Worm (Caenorhabditis elegans) whole organism, L4 larva: Measurements from ENCODE around the gene W03C9.6.

Experiments
- R02D3.7 ChIP-seq: fragments of 150-350 bp; sonication (generic microtip); optimal IDR thresholded peaks from 3 replicates; lab custom pipeline; 2014; ENCODE audit warnings: missing biosample characterization, missing genetic modification characterization
- T20F7.1 ChIP-seq: fragments of 200-800 bp; sonication (Bioruptor generic); optimal IDR thresholded peaks from 2 replicates; lab custom pipeline; 2018; ENCODE audit warnings: mild to moderate bottlenecking, missing genetic modification characterization, missing compliant biosample characterization
- ZK546.5 ChIP-seq, 2 experiments: sonication (generic microtip); optimal IDR thresholded peaks; 2 replicates each; lab custom pipeline; 2017; ENCODE audit warnings: missing biosample characterization in 2 of 2, missing genetic modification characterization in 2 of 2
- ceh-82 ChIP-seq: sonication (generic microtip); optimal IDR thresholded peaks from 2 replicates; lab custom pipeline; 2017; ENCODE audit warnings: missing biosample characterization, missing genetic modification characterization
- fkh-10 ChIP-seq: fragments of 150-350 bp; optimal IDR thresholded peaks from 2 replicates; lab custom pipeline; 2014; ENCODE audit warnings: missing biosample characterization, missing genetic modification reagents, missing genetic modification characterization
- lin-13 ChIP-seq: fragments of 150-350 bp; optimal IDR thresholded peaks from 2 replicates; lab custom pipeline; 2014; ENCODE audit warnings: missing biosample characterization, missing genetic modification reagents, missing genetic modification characterization
- lin-29 ChIP-seq: fragments of 200-800 bp; sonication (Bioruptor generic); IDR thresholded peaks from 2 replicates; pipeline ENCODE4 v1.3.6; 2022; ENCODE audit warnings: missing genetic modification reagents, missing genetic modification characterization, missing compliant biosample characterization
- nhr-25 ChIP-seq: sonication (generic microtip); optimal IDR thresholded peaks from 2 replicates; lab custom pipeline; 2017; ENCODE audit warnings: missing genetic modification characterization, mild to moderate bottlenecking, missing compliant biosample characterization, antibody characterized with exemption, moderate library complexity, borderline replicate concordance; ENCODE audit not compliant: insufficient read depth
- nhr-76 ChIP-seq: fragments of 150-350 bp; optimal IDR thresholded peaks from 2 replicates; lab custom pipeline; 2014; ENCODE audit warnings: missing biosample characterization, missing genetic modification characterization
- pha-4 ChIP-seq, 2 experiments: fragments of 150-350 bp in 1 of 2; fragments of 200-800 bp in 1 of 2; sonication (Bioruptor generic) in 1 of 2; IDR thresholded peaks in 1 of 2; optimal IDR thresholded peaks in 1 of 2; 2 replicates each; pipeline versions ENCODE4 v1.3.6 to Lab custom; 2014 to 2022; ENCODE audit warnings: missing genetic modification characterization in 2 of 2, missing genetic modification reagents in 2 of 2, missing biosample characterization in 1 of 2, missing compliant biosample characterization in 1 of 2
- set-16 ChIP-seq: fragments of 200-800 bp; sonication (Bioruptor generic); IDR thresholded peaks from 2 replicates; pipeline ENCODE4 v1.3.6; 2022; ENCODE audit warnings: missing genetic modification reagents, missing genetic modification characterization, missing compliant biosample characterization

ce11 chrII:11915770-11916554, 38.3 kb upstream of the W03C9.6 start, which contains the start of the genes vps-15 and hmg-12:
- TF ChIP-seq nhr-76 (tag; lab: Kevin White, UChicago) (no peak), R02D3.7 (tag; lab: Kevin White, UChicago) (no peak), set-16 (no peak), fkh-10 (no peak), ZK546.5 (tag; optimal IDR thresholded peaks at IDR 0.05; lab: Kevin White, UChicago) (peak in 1 of 2 experiments; percentile 61), lin-13 (no peak), nhr-25 (tag; lab: Kevin White, UChicago) (no peak), ceh-82 (tag; lab: Kevin White, UChicago) (no peak), pha-4 (GFP tag; IDR thresholded peaks at IDR 0.05; lab: Robert Waterston, UW) (no peak), pha-4 (tag; optimal IDR thresholded peaks at IDR 0.05; lab: Kevin White, UChicago) (no peak), lin-29 (no peak), T20F7.1 (GFP tag; lab: Kevin White, UChicago) (no peak)
